Worm (Caenorhabditis elegans) whole organism, L3 larva: ENCODE measurements around the gene fbxa-113.

Experiments used
- R02D3.7 ChIP-seq: fragments of 150-350 bp; optimal IDR thresholded peaks from 2 replicates; lab custom pipeline; 2014; ENCODE audit warnings: missing biosample characterization, missing genetic modification characterization
- ZK546.5 ChIP-seq: sonication (generic microtip); optimal IDR thresholded peaks from 2 replicates; lab custom pipeline; 2017; ENCODE audit warnings: missing biosample characterization, missing genetic modification characterization
- ama-1 ChIP-seq: fragments of 150-350 bp; optimal IDR thresholded peaks from 2 replicates; lab custom pipeline; 2018
- ceh-16 ChIP-seq: sonication (generic microtip); optimal IDR thresholded peaks from 2 replicates; lab custom pipeline; 2017; ENCODE audit warnings: missing biosample characterization, missing genetic modification characterization
- ceh-28 ChIP-seq: fragments of 150-350 bp; optimal IDR thresholded peaks from 2 replicates; lab custom pipeline; 2014; ENCODE audit warnings: missing biosample characterization, missing genetic modification reagents, missing genetic modification characterization
- ceh-9 ChIP-seq: sonication (generic microtip); optimal IDR thresholded peaks from 2 replicates; lab custom pipeline; 2018; ENCODE audit warnings: missing biosample characterization, missing genetic modification characterization
- daf-12 ChIP-seq: fragments of 150-350 bp; optimal IDR thresholded peaks from 2 replicates; lab custom pipeline; 2014; ENCODE audit warnings: missing biosample characterization, missing genetic modification reagents, missing genetic modification characterization
- egl-27 ChIP-seq: sonication (generic microtip); optimal IDR thresholded peaks from 4 replicates; lab custom pipeline; 2017; ENCODE audit warnings: missing biosample characterization, missing genetic modification reagents, missing genetic modification characterization
- elt-1 ChIP-seq: fragments of 150-350 bp; optimal IDR thresholded peaks from 2 replicates; lab custom pipeline; 2014; ENCODE audit warnings: missing biosample characterization, missing genetic modification characterization
- elt-2 ChIP-seq: sonication (generic microtip); optimal IDR thresholded peaks from 2 replicates; lab custom pipeline; 2016; ENCODE audit warnings: missing genetic modification reagents, mild to moderate bottlenecking, missing genetic modification characterization, missing compliant biosample characterization
- eor-1 ChIP-seq, 2 experiments: fragments of 150-350 bp; optimal IDR thresholded peaks; 2 replicates each; lab custom pipeline; 2014 to 2018; ENCODE audit warnings: missing biosample characterization in 2 of 2, missing genetic modification characterization in 2 of 2
- fkh-10 ChIP-seq: sonication (generic microtip); optimal IDR thresholded peaks from 2 replicates; lab custom pipeline; 2017; ENCODE audit warnings: missing biosample characterization, missing genetic modification reagents, missing genetic modification characterization
- fkh-2 ChIP-seq: fragments of 150-350 bp; optimal IDR thresholded peaks from 2 replicates; lab custom pipeline; 2014; ENCODE audit warnings: missing biosample characterization, missing genetic modification reagents, missing genetic modification characterization
- fos-1 ChIP-seq: fragments of 150-350 bp; optimal IDR thresholded peaks from 2 replicates; lab custom pipeline; 2014; ENCODE audit warnings: missing biosample characterization, missing genetic modification characterization
- hmg-11 ChIP-seq: sonication (generic microtip); optimal IDR thresholded peaks from 2 replicates; lab custom pipeline; 2016; ENCODE audit warnings: missing genetic modification characterization, missing compliant biosample characterization
- jun-1 ChIP-seq: fragments of 150-350 bp; optimal IDR thresholded peaks from 2 replicates; lab custom pipeline; 2014; ENCODE audit warnings: missing biosample characterization, missing genetic modification reagents, missing genetic modification characterization
- lin-39 ChIP-seq: fragments of 150-350 bp; optimal IDR thresholded peaks from 2 replicates; lab custom pipeline; 2018; ENCODE audit warnings: missing biosample characterization, missing genetic modification reagents, missing genetic modification characterization
- lsy-12 ChIP-seq: sonication (generic microtip); optimal IDR thresholded peaks from 2 replicates; lab custom pipeline; 2016; ENCODE audit warnings: mild to moderate bottlenecking, missing genetic modification characterization, missing compliant biosample characterization
- mml-1 ChIP-seq: fragments of 150-350 bp; sonication (generic microtip); optimal IDR thresholded peaks from 3 replicates; lab custom pipeline; 2014; ENCODE audit warnings: missing biosample characterization, missing genetic modification characterization
- nfya-1 ChIP-seq: sonication (generic microtip); optimal IDR thresholded peaks from 2 replicates; lab custom pipeline; 2017; ENCODE audit warnings: missing genetic modification characterization, mild to moderate bottlenecking, missing compliant biosample characterization, antibody characterized with exemption, moderate library complexity; ENCODE audit not compliant: insufficient read depth
- nhr-11 ChIP-seq: fragments of 150-350 bp; optimal IDR thresholded peaks from 2 replicates; lab custom pipeline; 2014; ENCODE audit warnings: missing biosample characterization, missing genetic modification characterization
- nhr-12 ChIP-seq: fragments of 150-350 bp; optimal IDR thresholded peaks from 2 replicates; lab custom pipeline; 2014; ENCODE audit warnings: missing biosample characterization, missing genetic modification characterization
- nhr-23 ChIP-seq: fragments of 150-350 bp; optimal IDR thresholded peaks from 2 replicates; lab custom pipeline; 2014; ENCODE audit warnings: missing biosample characterization, missing genetic modification reagents, missing genetic modification characterization
- nhr-237 ChIP-seq: fragments of 150-350 bp; optimal IDR thresholded peaks from 2 replicates; lab custom pipeline; 2014; ENCODE audit warnings: missing biosample characterization, missing genetic modification characterization
- nhr-25 ChIP-seq: sonication (generic microtip); optimal IDR thresholded peaks from 2 replicates; lab custom pipeline; 2017; ENCODE audit warnings: missing biosample characterization, missing genetic modification characterization
- nhr-28 ChIP-seq: fragments of 150-350 bp; optimal IDR thresholded peaks from 2 replicates; lab custom pipeline; 2014; ENCODE audit warnings: missing biosample characterization, missing genetic modification characterization
- nhr-43 ChIP-seq: sonication (generic microtip); optimal IDR thresholded peaks from 2 replicates; lab custom pipeline; 2016; ENCODE audit warnings: mild to moderate bottlenecking, missing genetic modification characterization, missing compliant biosample characterization; ENCODE audit not compliant: poor library complexity, severe bottlenecking
- nhr-76 ChIP-seq: fragments of 150-350 bp; sonication (generic microtip); optimal IDR thresholded peaks from 5 replicates; lab custom pipeline; 2014; ENCODE audit warnings: missing biosample characterization, missing genetic modification characterization
- nhr-77 ChIP-seq: fragments of 150-350 bp; optimal IDR thresholded peaks from 2 replicates; lab custom pipeline; 2014; ENCODE audit warnings: missing biosample characterization, missing genetic modification characterization
- pha-4 ChIP-seq: fragments of 150-350 bp; optimal IDR thresholded peaks from 2 replicates; lab custom pipeline; 2014; ENCODE audit warnings: missing biosample characterization, missing genetic modification reagents, missing genetic modification characterization
- pqm-1 ChIP-seq: fragments of 150-350 bp; optimal IDR thresholded peaks from 2 replicates; lab custom pipeline; 2017; ENCODE audit warnings: missing biosample characterization, missing genetic modification characterization, inconsistent platforms
- sea-2 ChIP-seq: fragments of 150-350 bp; sonication (generic microtip); optimal IDR thresholded peaks from 4 replicates; lab custom pipeline; 2014; ENCODE audit warnings: missing biosample characterization, missing genetic modification reagents, missing genetic modification characterization
- skn-1 ChIP-seq: fragments of 150-350 bp; optimal IDR thresholded peaks from 2 replicates; lab custom pipeline; 2014; ENCODE audit warnings: missing biosample characterization, missing genetic modification characterization
- snpc-4 ChIP-seq: fragments of 150-350 bp; optimal IDR thresholded peaks from 2 replicates; lab custom pipeline; 2014; ENCODE audit warnings: missing biosample characterization, missing genetic modification characterization
- tbx-2 ChIP-seq: sonication (generic microtip); optimal IDR thresholded peaks from 2 replicates; lab custom pipeline; 2016; ENCODE audit warnings: mild to moderate bottlenecking, missing genetic modification characterization, missing compliant biosample characterization
- unc-39 ChIP-seq: sonication (generic microtip); optimal IDR thresholded peaks from 4 replicates; lab custom pipeline; 2017; ENCODE audit warnings: missing biosample characterization, missing genetic modification characterization
- unc-62 ChIP-seq: fragments of 150-350 bp; sonication (generic microtip); optimal IDR thresholded peaks from 4 replicates; lab custom pipeline; 2014; ENCODE audit warnings: missing biosample characterization, missing genetic modification reagents, missing genetic modification characterization
- zag-1 ChIP-seq: fragments of 150-350 bp; optimal IDR thresholded peaks from 2 replicates; lab custom pipeline; 2014; ENCODE audit warnings: missing biosample characterization, missing genetic modification characterization

Gene fbxa-113

ce11 chrV:20162290-20163104 lies 40.7 kb upstream of the fbxa-113 start:
- TF ChIP-seq pha-4 (tag; lab: Kevin White, UChicago) (peak; percentile 43), elt-2 (tag; lab: Kevin White, UChicago) (peak; percentile 65), ceh-28 (peak; percentile 12), ama-1 (peak; percentile 77), nhr-23 (no peak)

- TF ChIP-seq hmg-11 (tag; lab: Kevin White, UChicago) (no peak), ama-1 (peak; percentile 77), snpc-4 (tag; lab: Kevin White, UChicago) (no peak), fkh-2 (tag; lab: Kevin White, UChicago) (no peak), unc-39 (tag; lab: Kevin White, UChicago) (no peak)
These were observed 40.1 kb upstream of the fbxa-113 start for ce11 chrV:20163105-20163449.

- no peak for TF ChIP-seq zag-1 (tag; lab: Kevin White, UChicago)
- no peak for TF ChIP-seq nhr-11 (tag; lab: Kevin White, UChicago)
- no peak for TF ChIP-seq R02D3.7 (tag; lab: Kevin White, UChicago)
- TF ChIP-seq tbx-2 (tag; lab: Kevin White, UChicago): no peak
- TF ChIP-seq nhr-12 (tag; lab: Kevin White, UChicago): no peak
- no peak for TF ChIP-seq elt-1 (tag; lab: Kevin White, UChicago)
- TF ChIP-seq unc-62 (GFP tag; lab: Kevin White, UChicago): no peak
- no peak for TF ChIP-seq ZK546.5
- no peak for TF ChIP-seq nhr-28 (tag; lab: Kevin White, UChicago)
- TF ChIP-seq sea-2: no peak
- no peak for TF ChIP-seq fkh-10 (GFP tag; lab: Kevin White, UChicago)
- TF ChIP-seq ama-1: peak; percentile 89
- TF ChIP-seq fos-1 (tag; lab: Kevin White, UChicago): peak; percentile 8
- no peak for TF ChIP-seq ceh-28
- peak; percentile 73 for TF ChIP-seq pqm-1 (tag; lab: Kevin White, UChicago)
- peak; percentile 77 for TF ChIP-seq lsy-12 (tag; lab: Kevin White, UChicago)
- no peak for TF ChIP-seq nhr-43 (tag; lab: Kevin White, UChicago)
- no peak for TF ChIP-seq ceh-9 (tag; lab: Kevin White, UChicago)
- no peak for TF ChIP-seq egl-27
- no peak for TF ChIP-seq eor-1 (tag; optimal IDR thresholded peaks at IDR 0.05; lab: Kevin White, UChicago)
- TF ChIP-seq elt-2 (tag; lab: Kevin White, UChicago): peak; percentile 99
- peak; percentile 13 for TF ChIP-seq nfya-1
- no peak for TF ChIP-seq nhr-25
- no peak for TF ChIP-seq snpc-4 (tag; lab: Kevin White, UChicago)
- no peak for TF ChIP-seq daf-12 (tag; lab: Kevin White, UChicago)
- TF ChIP-seq pha-4 (tag; lab: Kevin White, UChicago): peak; percentile 43
- peak; percentile 74 for TF ChIP-seq jun-1
These were observed 38.9 kb upstream of the fbxa-113 start, which contains the start of gene F19B2.5 for ce11 chrV:20164059-20164892. Gene F19B2.5 (minus strand): TSS chrV:20164165.

ce11 chrV:20165808-20166207 lies 37.4 kb upstream of the fbxa-113 start:
- TF ChIP-seq skn-1 (tag; lab: Kevin White, UChicago): peak; percentile 90
- TF ChIP-seq lsy-12 (tag; lab: Kevin White, UChicago): no peak
- TF ChIP-seq elt-2 (tag; lab: Kevin White, UChicago): peak; percentile 71

- no peak for TF ChIP-seq nhr-237 (tag; lab: Kevin White, UChicago)
- TF ChIP-seq fkh-10 (GFP tag; lab: Kevin White, UChicago): no peak
- TF ChIP-seq nhr-23: no peak
- TF ChIP-seq ceh-16 (tag; lab: Kevin White, UChicago): no peak
- TF ChIP-seq skn-1 (tag; lab: Kevin White, UChicago): no peak
- no peak for TF ChIP-seq ceh-9 (tag; lab: Kevin White, UChicago)
- no peak for TF ChIP-seq sea-2
- TF ChIP-seq lsy-12 (tag; lab: Kevin White, UChicago): no peak
- TF ChIP-seq ama-1: no peak
- no peak for TF ChIP-seq daf-12 (tag; lab: Kevin White, UChicago)
- no peak for TF ChIP-seq nhr-76
- TF ChIP-seq lin-39 (tag; lab: Kevin White, UChicago): no peak
- TF ChIP-seq nhr-77: no peak
- no peak for TF ChIP-seq nhr-12 (tag; lab: Kevin White, UChicago)
- no peak for TF ChIP-seq mml-1
- no peak for TF ChIP-seq nfya-1
- TF ChIP-seq unc-62 (GFP tag; lab: Kevin White, UChicago): no peak
- TF ChIP-seq nhr-43 (tag; lab: Kevin White, UChicago): no peak
- no peak for TF ChIP-seq fos-1 (tag; lab: Kevin White, UChicago)
- no peak for TF ChIP-seq elt-1 (tag; lab: Kevin White, UChicago)
These were observed 31.2 kb upstream of the fbxa-113 start, which contains the start of gene srw-39 for ce11 chrV:20171941-20172340. Gene srw-39 (minus strand): TSS chrV:20172041.
